Worm (Caenorhabditis elegans): ENCODE data around the gene pat-3.

ce11 chrIII:3902588-3903325 is 11.2 kb downstream of the pat-3 start:
- no peak for TF ChIP-seq zag-1 (tag; optimal IDR thresholded peaks at IDR 0.05)
- TF ChIP-seq nhr-77 (tag; optimal IDR thresholded peaks at IDR 0.05) = no peak
- TF ChIP-seq aly-2 (tag; optimal IDR thresholded peaks at IDR 0.05) = no peak
